Comparison of ENCODE assay signal across 5 fruit fly cellular contexts in genomic region chr3R:18365978-18366643, dm6.
A peak's percentile ranks its signal among the peaks of the same experiment; 100 is the strongest.
TF ChIP-seq lines count a peak whose summit lies in the region.

Gene WRNexo, minus strand, starts transcription at chr3R:18366162.
Gene Nup43, plus strand, starts transcription at chr3R:18366638.

- no peak for TF ChIP-seq CTCF in whole organism, embryonic (GFP tag; optimal IDR thresholded peaks at IDR 0.05; lab: Kevin White, UChicago)

TF ChIP-seq in whole organism, adult, 20 proteins besides CTCF, POLR2A, EP300 and RAD21:
- TF ChIP-seq pad (GFP tag; optimal IDR thresholded peaks at IDR 0.05; lab: Kevin White, UChicago) (peak; percentile 96), CG5204 (GFP tag; optimal IDR thresholded peaks at IDR 0.05; lab: Kevin White, UChicago) (peak; percentile 34), Hr96 (GFP tag; optimal IDR thresholded peaks at IDR 0.05; lab: Kevin White, UChicago) (peak; percentile 32), bab1 (GFP tag; optimal IDR thresholded peaks at IDR 0.05; lab: Kevin White, UChicago) (peak; percentile 26), CG11617 (GFP tag; optimal IDR thresholded peaks at IDR 0.05; lab: Kevin White, UChicago) (no peak), CG7101 (tag; optimal IDR thresholded peaks at IDR 0.05; lab: Kevin White, UChicago) (no peak), CG7045 (GFP tag; optimal IDR thresholded peaks at IDR 0.05; lab: Kevin White, UChicago) (peak; percentile 18), toe (GFP tag; optimal IDR thresholded peaks at IDR 0.05; lab: Kevin White, UChicago) (peak; percentile 35)

TF ChIP-seq in whole organism, embryonic, 481 proteins besides CTCF, POLR2A, EP300 and RAD21 (continues in another document):
- peak; percentile 19 to 27 for TF ChIP-seq chif (GFP tag; optimal IDR thresholded peaks at IDR 0.05; lab: Kevin White, UChicago)
- TF ChIP-seq slp2 (GFP tag; optimal IDR thresholded peaks at IDR 0.05; lab: Kevin White, UChicago): peak; percentile 43
- TF ChIP-seq cad (GFP tag; optimal IDR thresholded peaks at IDR 0.05; lab: Kevin White, UChicago): no peak
- TF ChIP-seq CoRest (tag; optimal IDR thresholded peaks at IDR 0.05; lab: Kevin White, UChicago): peak; percentile 69
- TF ChIP-seq CG1233 (GFP tag; optimal IDR thresholded peaks at IDR 0.05; lab: Kevin White, UChicago): no peak
- no peak for TF ChIP-seq Ets97D (GFP tag; optimal IDR thresholded peaks at IDR 0.05; lab: Kevin White, UChicago)
- no peak for TF ChIP-seq Max (GFP tag; optimal IDR thresholded peaks at IDR 0.05; lab: Kevin White, UChicago)
- TF ChIP-seq corto (GFP tag; optimal IDR thresholded peaks at IDR 0.05; lab: Kevin White, UChicago): no peak
- TF ChIP-seq Adf1 (GFP tag; IDR thresholded peaks at IDR 0.05; lab: Robert Waterston, UW): no peak
- no peak for TF ChIP-seq CG11085 (GFP tag; IDR thresholded peaks at IDR 0.05; lab: Robert Waterston, UW)
- TF ChIP-seq Usf (GFP tag; optimal IDR thresholded peaks at IDR 0.05; lab: Kevin White, UChicago): no peak
- peak; percentile 21; the same call in 1 of the 2 replicates for TF ChIP-seq CG14441 (GFP tag; IDR thresholded peaks at IDR 0.05; lab: Robert Waterston, UW)
- peak; percentile 36 for TF ChIP-seq az2 (GFP tag; optimal IDR thresholded peaks at IDR 0.05; lab: Kevin White, UChicago)
- peak; percentile 14 for TF ChIP-seq nerfin-1 (tag; optimal IDR thresholded peaks at IDR 0.05; lab: Kevin White, UChicago)
- TF ChIP-seq CG2199 (GFP tag; IDR thresholded peaks at IDR 0.05; lab: Robert Waterston, UW): no peak
- peak; percentile 9 for TF ChIP-seq CG1792 (GFP tag; optimal IDR thresholded peaks at IDR 0.05; lab: Kevin White, UChicago)
- no peak for TF ChIP-seq Gsc (GFP tag; IDR thresholded peaks at IDR 0.05; lab: Robert Waterston, UW)
- no peak for TF ChIP-seq CG4854 (GFP tag; optimal IDR thresholded peaks at IDR 0.05; lab: Kevin White, UChicago)
- peak; percentile 53 for TF ChIP-seq CG12659 (GFP tag; optimal IDR thresholded peaks at IDR 0.05; lab: Kevin White, UChicago)
- no peak for TF ChIP-seq MBD-R2 (GFP tag; IDR thresholded peaks at IDR 0.05; lab: Robert Waterston, UW)
- TF ChIP-seq CG9797 (GFP tag; optimal IDR thresholded peaks at IDR 0.05; lab: Kevin White, UChicago): peak; percentile 60

TF ChIP-seq in whole organism, prepupa, 60 proteins besides CTCF, POLR2A, EP300 and RAD21 (continues in another document):
- peak; percentile 52 for TF ChIP-seq CG10631 (GFP tag; optimal IDR thresholded peaks at IDR 0.05; lab: Kevin White, UChicago)
- TF ChIP-seq ss (GFP tag; optimal IDR thresholded peaks at IDR 0.05; lab: Kevin White, UChicago): no peak
- peak; percentile 31 for TF ChIP-seq CG6792 (GFP tag; optimal IDR thresholded peaks at IDR 0.05; lab: Kevin White, UChicago)
- TF ChIP-seq CG8319 (GFP tag; optimal IDR thresholded peaks at IDR 0.05; lab: Kevin White, UChicago): no peak
- TF ChIP-seq esn (GFP tag; optimal IDR thresholded peaks at IDR 0.05; lab: Kevin White, UChicago): peak; percentile 53
- no peak for TF ChIP-seq dac (GFP tag; optimal IDR thresholded peaks at IDR 0.05; lab: Kevin White, UChicago)
- no peak for TF ChIP-seq achi (GFP tag; optimal IDR thresholded peaks at IDR 0.05; lab: Kevin White, UChicago)
- TF ChIP-seq lz (GFP tag; optimal IDR thresholded peaks at IDR 0.05; lab: Kevin White, UChicago): peak; percentile 37
- TF ChIP-seq eg (GFP tag; IDR thresholded peaks at IDR 0.05; lab: Robert Waterston, UW): no peak
- TF ChIP-seq CG6163 (GFP tag; IDR thresholded peaks at IDR 0.05; lab: Robert Waterston, UW): no peak; the same call in 2 of the 3 replicates
- peak; percentile 26 for TF ChIP-seq Sox15 (GFP tag; optimal IDR thresholded peaks at IDR 0.05; lab: Kevin White, UChicago)
- peak; percentile 33 for TF ChIP-seq Ets21C (GFP tag; optimal IDR thresholded peaks at IDR 0.05; lab: Kevin White, UChicago)
- peak; percentile 30 for TF ChIP-seq CG3919 (GFP tag; optimal IDR thresholded peaks at IDR 0.05; lab: Kevin White, UChicago)
- peak; percentile 56 for TF ChIP-seq Hr39 (GFP tag; optimal IDR thresholded peaks at IDR 0.05; lab: Kevin White, UChicago)
- TF ChIP-seq Lpt (GFP tag; optimal IDR thresholded peaks at IDR 0.05; lab: Kevin White, UChicago): no peak
- TF ChIP-seq CG11762 (GFP tag; optimal IDR thresholded peaks at IDR 0.05; lab: Kevin White, UChicago; ENCODE audit: insufficient read depth): no peak
- TF ChIP-seq Eip78C (GFP tag; lab: Kevin White, UChicago): peak; percentile 72
- no peak for TF ChIP-seq CG8632 (GFP tag; optimal IDR thresholded peaks at IDR 0.05; lab: Kevin White, UChicago)
- peak; percentile 65 for TF ChIP-seq svp (GFP tag; lab: Kevin White, UChicago)
- peak; percentile 45 for TF ChIP-seq Smox (GFP tag; optimal IDR thresholded peaks at IDR 0.05; lab: Kevin White, UChicago)
- TF ChIP-seq Eip93F (GFP tag; optimal IDR thresholded peaks at IDR 0.05; lab: Kevin White, UChicago): no peak
- peak; percentile 4 for TF ChIP-seq net (GFP tag; optimal IDR thresholded peaks at IDR 0.05; lab: Kevin White, UChicago)
- TF ChIP-seq CG3032 (tag; optimal IDR thresholded peaks at IDR 0.05; lab: Kevin White, UChicago): peak; percentile 43

TF ChIP-seq in whole organism, pupa, 21 proteins besides CTCF, POLR2A, EP300 and RAD21:
- TF ChIP-seq CG8159 (tag; optimal IDR thresholded peaks at IDR 0.05; lab: Kevin White, UChicago) (peak; percentile 45), fd96Ca (GFP tag; IDR thresholded peaks at IDR 0.05; lab: Robert Waterston, UW) (0 out of 3 replicates have a peak, but pooled peaks have one; percentile 29), CG9948 (tag; optimal IDR thresholded peaks at IDR 0.05; lab: Kevin White, UChicago) (no peak), CG15710 (tag; optimal IDR thresholded peaks at IDR 0.05; lab: Kevin White, UChicago) (peak; percentile 45), Snoo (tag; optimal IDR thresholded peaks at IDR 0.05; lab: Kevin White, UChicago) (no peak), rn (GFP tag; IDR thresholded peaks at IDR 0.05; lab: Robert Waterston, UW) (no peak), CG14655 (GFP tag; optimal IDR thresholded peaks at IDR 0.05; lab: Kevin White, UChicago) (peak; percentile 47), CG17806 (tag; optimal IDR thresholded peaks at IDR 0.05; lab: Kevin White, UChicago) (peak; percentile 20)

TF ChIP-seq in whole organism, wandering third instar larva, 38 proteins besides CTCF, POLR2A, EP300 and RAD21:
- peak; percentile 14 for TF ChIP-seq sv (GFP tag; optimal IDR thresholded peaks at IDR 0.05; lab: Kevin White, UChicago)
- TF ChIP-seq Vsx2 (GFP tag; optimal IDR thresholded peaks at IDR 0.05; lab: Kevin White, UChicago; ENCODE audit: partially characterized antibody): no peak
- TF ChIP-seq usp (GFP tag; optimal IDR thresholded peaks at IDR 0.05; lab: Kevin White, UChicago): no peak
- peak; percentile 58 for TF ChIP-seq woc (GFP tag; optimal IDR thresholded peaks at IDR 0.05; lab: Kevin White, UChicago)
- peak; percentile 57 for TF ChIP-seq HLH106 (tag; optimal IDR thresholded peaks at IDR 0.05; lab: Kevin White, UChicago)
- TF ChIP-seq foxo (GFP tag; optimal IDR thresholded peaks at IDR 0.05; lab: Kevin White, UChicago): peak in 1 of 2 experiments; percentile 47
- TF ChIP-seq dmrt93B (GFP tag; optimal IDR thresholded peaks at IDR 0.05; lab: Kevin White, UChicago): peak; percentile 20
- TF ChIP-seq ey (GFP tag; optimal IDR thresholded peaks at IDR 0.05; lab: Kevin White, UChicago): peak; percentile 7
- TF ChIP-seq br (GFP tag; optimal IDR thresholded peaks at IDR 0.05; lab: Kevin White, UChicago): no peak
- TF ChIP-seq Myc (optimal IDR thresholded peaks at IDR 0.05; lab: Kevin White, UChicago): peak; percentile 4
- TF ChIP-seq CG9705 (GFP tag; optimal IDR thresholded peaks at IDR 0.05; lab: Kevin White, UChicago): no peak
